Worm (Caenorhabditis elegans): ENCODE results near the gene nep-8.

DNA sequence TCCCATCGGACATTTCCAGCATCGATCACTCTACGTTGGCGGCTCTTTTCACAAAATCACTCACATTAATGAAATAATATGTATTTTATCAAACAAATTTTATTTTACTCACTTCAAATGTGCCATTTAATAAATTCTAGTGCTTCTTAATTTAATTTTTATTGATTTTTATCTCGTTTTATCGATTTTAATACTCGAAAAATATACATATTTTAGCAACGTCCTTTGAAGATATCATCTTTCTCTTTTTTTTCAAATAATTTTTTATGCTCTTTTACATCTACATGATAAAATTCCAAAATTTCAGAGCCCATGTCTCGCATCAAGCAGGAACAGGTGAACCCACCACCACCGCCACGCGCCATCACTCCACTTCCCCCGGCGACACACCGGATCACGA is 44.8 kb upstream of the nep-8 start, which contains the start of the genes lido-14 and bath-27:
- no peak for TF ChIP-seq lin-35 (GFP tag; optimal IDR thresholded peaks at IDR 0.05)
- no peak for TF ChIP-seq ama-1 (optimal IDR thresholded peaks at IDR 0.05)
- TF ChIP-seq ama-1 (GFP tag; optimal IDR thresholded peaks at IDR 0.05): no peak
- TF ChIP-seq hsf-1 (GFP tag; IDR thresholded peaks at IDR 0.05): no peak
- no peak for TF ChIP-seq somi-1 (GFP tag; optimal IDR thresholded peaks at IDR 0.05)
- TF ChIP-seq zfh-2 (GFP tag; conservative IDR thresholded peaks at IDR 0.05): no peak
- no peak for TF ChIP-seq unc-62 (GFP tag; optimal IDR thresholded peaks at IDR 0.05)
- TF ChIP-seq mes-4 (tag; optimal IDR thresholded peaks at IDR 0.05): no peak
- no peak for TF ChIP-seq mxl-1 (tag; optimal IDR thresholded peaks at IDR 0.05)
- no peak for TF ChIP-seq sea-2 (GFP tag; IDR thresholded peaks at IDR 0.05)
